Fruit fly (Drosophila melanogaster): Measurements from ENCODE around the gene CG10383.

CG10383 gene

DNA sequence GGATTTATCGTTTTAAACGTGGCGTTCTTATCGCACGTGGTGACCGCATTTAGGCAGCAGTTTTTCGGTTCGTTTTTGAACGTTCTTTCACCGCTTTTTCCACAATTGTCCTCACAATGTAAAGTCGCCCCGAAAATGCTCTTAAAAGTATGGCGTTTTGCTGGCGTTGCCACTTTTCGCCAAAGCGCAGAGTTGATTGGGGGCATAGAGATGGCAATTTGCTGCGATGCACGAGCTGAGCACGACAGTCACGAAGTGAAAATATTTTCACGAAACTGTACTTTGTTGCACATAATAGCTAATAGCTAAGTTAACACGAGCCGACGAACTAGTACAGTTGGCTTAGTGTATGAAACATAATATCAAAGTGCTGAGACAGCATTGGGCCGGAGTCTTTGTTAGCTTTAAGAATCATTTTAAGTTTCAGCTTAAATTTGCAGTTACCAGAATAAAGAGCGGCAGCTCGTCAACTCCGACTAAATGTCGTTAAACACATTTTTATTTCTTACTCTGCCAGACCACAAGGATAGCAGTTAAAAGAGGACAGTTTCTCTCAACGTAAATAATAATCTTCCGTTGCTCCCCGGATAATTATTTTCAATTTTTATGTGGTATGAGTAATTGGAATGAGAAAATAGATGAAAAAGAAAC, 6.6 kb downstream of the CG10383 start, which contains the start of gene msl-1:
Gene msl-1 (minus strand): TSS at position 155 of the 651 bp plus-strand sequence.
- TF ChIP-seq Mio (GFP tag; optimal IDR thresholded peaks at IDR 0.05) (no peak), woc (GFP tag; optimal IDR thresholded peaks at IDR 0.05) (peak; percentile 92), Vsx2 (GFP tag; optimal IDR thresholded peaks at IDR 0.05; ENCODE audit: partially characterized antibody) (no peak), h (GFP tag; optimal IDR thresholded peaks at IDR 0.05) (no peak), N (GFP tag; optimal IDR thresholded peaks at IDR 0.05) (no peak), dsf (GFP tag; optimal IDR thresholded peaks at IDR 0.05; ENCODE audit: borderline replicate concordance) (no peak), CG9705 (GFP tag; optimal IDR thresholded peaks at IDR 0.05) (peak; percentile 20), fru (GFP tag; optimal IDR thresholded peaks at IDR 0.05) (no peak), sage (GFP tag; optimal IDR thresholded peaks at IDR 0.05) (no peak), OdsH (GFP tag; optimal IDR thresholded peaks at IDR 0.05) (no peak), Dfd (GFP tag; optimal IDR thresholded peaks at IDR 0.05) (no peak), sv (GFP tag; optimal IDR thresholded peaks at IDR 0.05) (no peak), psq (GFP tag; optimal IDR thresholded peaks at IDR 0.05) (no peak), lola (GFP tag; optimal IDR thresholded peaks at IDR 0.05) (no peak), ey (GFP tag; optimal IDR thresholded peaks at IDR 0.05) (no peak), Myc (optimal IDR thresholded peaks at IDR 0.05) (peak; percentile 67), dl (GFP tag; optimal IDR thresholded peaks at IDR 0.05; ENCODE audit: insufficient read depth in 1 of 2, partially characterized antibody in 2 of 2) (no peak), tai (GFP tag; optimal IDR thresholded peaks at IDR 0.05) (no peak), GATAd (GFP tag; optimal IDR thresholded peaks at IDR 0.05) (no peak), Rel (GFP tag; optimal IDR thresholded peaks at IDR 0.05) (no peak), Rel (tag; optimal IDR thresholded peaks at IDR 0.05) (peak; percentile 56), br (GFP tag; optimal IDR thresholded peaks at IDR 0.05) (no peak), Dif (GFP tag; optimal IDR thresholded peaks at IDR 0.05; ENCODE audit: partially characterized antibody) (no peak), Abd-B (GFP tag; optimal IDR thresholded peaks at IDR 0.05) (no peak), Jra (GFP tag; optimal IDR thresholded peaks at IDR 0.05) (peak; percentile 10), Hnf4 (GFP tag; optimal IDR thresholded peaks at IDR 0.05) (no peak), HLH106 (tag; optimal IDR thresholded peaks at IDR 0.05) (peak; percentile 20), usp (GFP tag; optimal IDR thresholded peaks at IDR 0.05) (no peak), CG32264 (GFP tag; optimal IDR thresholded peaks at IDR 0.05) (no peak), rgr (GFP tag; optimal IDR thresholded peaks at IDR 0.05) (no peak), jim (GFP tag; optimal IDR thresholded peaks at IDR 0.05) (peak; percentile 56), Hr83 (GFP tag; optimal IDR thresholded peaks at IDR 0.05; ENCODE audit: poor library complexity, severe bottlenecking) (peak; percentile 85), pan (optimal IDR thresholded peaks at IDR 0.05) (no peak), brk (GFP tag; optimal IDR thresholded peaks at IDR 0.05) (no peak), dmrt93B (GFP tag; optimal IDR thresholded peaks at IDR 0.05) (no peak), foxo (GFP tag; optimal IDR thresholded peaks at IDR 0.05) (peak in 1 of 2 experiments; percentile 56), CrebA (GFP tag; optimal IDR thresholded peaks at IDR 0.05; ENCODE audit: borderline replicate concordance) (no peak), Hr78 (GFP tag; optimal IDR thresholded peaks at IDR 0.05) (no peak), Sp1 (GFP tag; optimal IDR thresholded peaks at IDR 0.05) (peak; percentile 3)

DNA sequence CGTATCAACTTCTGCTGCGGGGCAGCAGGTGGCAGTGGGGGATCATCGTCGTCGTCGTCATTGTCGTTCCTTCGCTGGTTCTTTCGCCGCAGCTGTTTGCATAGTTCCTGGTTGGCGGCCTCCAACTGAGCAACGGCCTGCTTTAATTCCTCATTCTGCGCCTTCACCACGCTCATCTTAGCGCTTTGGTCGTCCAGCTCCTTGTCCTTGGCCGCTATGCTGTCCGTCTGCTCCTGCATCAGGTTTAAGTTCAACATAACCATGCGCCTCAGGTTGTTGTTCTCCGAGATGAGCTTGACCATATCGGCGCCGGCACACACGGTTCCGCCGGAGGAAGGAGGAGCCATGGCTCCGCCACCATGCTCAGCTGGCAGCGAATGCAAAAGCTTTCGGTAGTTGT, 7.6 kb downstream of the CG10383 start:
- no peak for TF ChIP-seq Vsx2 (GFP tag; optimal IDR thresholded peaks at IDR 0.05; ENCODE audit: partially characterized antibody)
- TF ChIP-seq dl (GFP tag; optimal IDR thresholded peaks at IDR 0.05; ENCODE audit: insufficient read depth in 1 of 2, partially characterized antibody in 2 of 2), result no peak
- no peak for TF ChIP-seq Sp1 (GFP tag; optimal IDR thresholded peaks at IDR 0.05)
- no peak for TF ChIP-seq foxo (GFP tag; optimal IDR thresholded peaks at IDR 0.05)
- TF ChIP-seq Jra (GFP tag; optimal IDR thresholded peaks at IDR 0.05), result no peak
- no peak for TF ChIP-seq br (GFP tag; optimal IDR thresholded peaks at IDR 0.05)
- TF ChIP-seq CG32264 (GFP tag; optimal IDR thresholded peaks at IDR 0.05), result no peak
- no peak for TF ChIP-seq tai (GFP tag; optimal IDR thresholded peaks at IDR 0.05)
- TF ChIP-seq Myc (optimal IDR thresholded peaks at IDR 0.05), result no peak
- no peak for TF ChIP-seq sage (GFP tag; optimal IDR thresholded peaks at IDR 0.05)
- TF ChIP-seq Dif (GFP tag; optimal IDR thresholded peaks at IDR 0.05; ENCODE audit: partially characterized antibody), result no peak
- no peak for TF ChIP-seq fru (GFP tag; optimal IDR thresholded peaks at IDR 0.05)
- TF ChIP-seq Hr78 (GFP tag; optimal IDR thresholded peaks at IDR 0.05), result no peak
- TF ChIP-seq Hnf4 (GFP tag; optimal IDR thresholded peaks at IDR 0.05), result no peak
